Worm (Caenorhabditis elegans): ENCODE data around the gene aat-3.
A peak's percentile ranks its signal among the peaks of the same experiment; 100 is the strongest.

aat-3 gene

DNA sequence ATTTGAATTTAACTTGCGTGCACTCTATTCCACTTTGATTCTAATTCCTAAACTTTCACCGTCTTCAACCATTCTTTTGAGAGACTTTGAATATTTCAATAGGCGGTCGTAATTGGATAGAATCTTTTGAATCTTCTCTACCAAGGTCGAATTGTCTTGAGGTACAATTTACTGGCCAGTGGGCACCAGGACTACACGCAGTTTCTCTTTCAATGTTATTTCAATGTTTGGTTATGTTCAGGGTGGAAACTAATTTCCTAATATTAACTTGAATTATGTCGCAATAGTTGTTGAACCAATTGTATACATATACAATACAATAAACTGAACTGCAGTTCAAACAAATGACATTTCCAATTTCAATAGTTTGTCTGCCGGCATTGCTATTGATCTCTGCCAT lies 36.0 kb downstream of the aat-3 start:
- TF ChIP-seq pha-4 (tag; optimal IDR thresholded peaks at IDR 0.05): no peak
- no peak for TF ChIP-seq nhr-179 (tag; optimal IDR thresholded peaks at IDR 0.05)
- no peak for TF ChIP-seq sdz-38 (tag; optimal IDR thresholded peaks at IDR 0.05)

DNA sequence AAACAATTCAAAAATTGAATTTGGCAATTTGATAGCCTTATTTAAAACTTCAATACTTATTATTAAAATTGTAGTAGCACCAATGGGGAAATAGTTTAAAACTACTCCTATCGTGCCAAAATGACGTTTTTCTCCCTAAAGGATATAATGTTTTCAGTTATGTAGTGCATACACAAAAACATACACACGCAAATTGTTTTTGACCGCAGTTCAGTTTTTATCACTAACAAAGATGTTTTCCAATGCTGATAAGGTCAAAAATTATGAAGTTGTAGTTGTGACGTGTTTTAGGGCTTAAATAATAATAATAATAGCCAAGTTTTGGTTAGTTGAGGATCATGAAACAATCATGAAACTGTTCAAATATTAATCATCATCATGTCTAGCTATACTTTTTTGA lies 38.0 kb downstream of the aat-3 start:
- TF ChIP-seq lin-54 (GFP tag; optimal IDR thresholded peaks at IDR 0.05) (no peak), hsf-1 (GFP tag; IDR thresholded peaks at IDR 0.05) (no peak), C17E4.6 (GFP tag; IDR thresholded peaks at IDR 0.05) (no peak), hmg-1.2 (GFP tag; IDR thresholded peaks at IDR 0.05) (no peak), tbp1 (GFP tag; optimal IDR thresholded peaks at IDR 0.05) (no peak), F10E7.11 (tag; optimal IDR thresholded peaks at IDR 0.05) (no peak), hrde-1 (tag; optimal IDR thresholded peaks at IDR 0.05; ENCODE audit: borderline replicate concordance) (no peak), F37B4.10 (GFP tag; IDR thresholded peaks at IDR 0.05) (no peak), ama-1 (optimal IDR thresholded peaks at IDR 0.05) (no peak), ama-1 (GFP tag; optimal IDR thresholded peaks at IDR 0.05) (no peak), lag-1 (GFP tag; IDR thresholded peaks at IDR 0.05) (no peak), ets-4 (GFP tag; optimal IDR thresholded peaks at IDR 0.05) (no peak)

DNA sequence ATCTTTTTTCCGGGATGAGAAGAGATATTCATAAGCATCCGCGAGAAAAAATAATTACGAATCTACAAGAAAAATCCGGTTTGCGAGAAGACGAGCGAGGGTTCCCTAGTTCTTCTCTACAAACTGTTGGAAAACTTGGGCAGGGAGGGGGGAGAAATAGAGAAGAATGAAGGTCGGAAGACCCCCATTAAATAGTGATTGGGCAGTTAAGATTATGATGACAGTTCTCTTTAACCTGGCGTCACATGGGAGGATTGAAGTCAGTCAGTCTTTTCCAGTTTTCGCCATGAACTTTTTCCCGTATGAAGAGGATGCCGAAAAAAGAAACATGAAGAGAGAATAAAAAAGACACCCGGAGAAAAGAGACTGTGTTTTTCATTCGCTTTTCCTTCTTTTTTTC lies 38.7 kb downstream of the aat-3 start:
- TF ChIP-seq lin-54 (GFP tag; optimal IDR thresholded peaks at IDR 0.05) (no peak), ztf-26 (tag; optimal IDR thresholded peaks at IDR 0.05) (peak; percentile 52), lin-26 (GFP tag; IDR thresholded peaks at IDR 0.05) (peak; percentile 41; the same call in 1 of the 2 replicates), tbp1 (GFP tag; optimal IDR thresholded peaks at IDR 0.05) (peak; percentile 26), nhr-120 (GFP tag; IDR thresholded peaks at IDR 0.05) (no peak), lin-40 (tag; optimal IDR thresholded peaks at IDR 0.05) (peak; percentile 27), sptf-2 (GFP tag; optimal IDR thresholded peaks at IDR 0.05) (no peak), cebp-1 (GFP tag; IDR thresholded peaks at IDR 0.05) (no peak), cebp-1 (tag; optimal IDR thresholded peaks at IDR 0.05) (no peak)

DNA sequence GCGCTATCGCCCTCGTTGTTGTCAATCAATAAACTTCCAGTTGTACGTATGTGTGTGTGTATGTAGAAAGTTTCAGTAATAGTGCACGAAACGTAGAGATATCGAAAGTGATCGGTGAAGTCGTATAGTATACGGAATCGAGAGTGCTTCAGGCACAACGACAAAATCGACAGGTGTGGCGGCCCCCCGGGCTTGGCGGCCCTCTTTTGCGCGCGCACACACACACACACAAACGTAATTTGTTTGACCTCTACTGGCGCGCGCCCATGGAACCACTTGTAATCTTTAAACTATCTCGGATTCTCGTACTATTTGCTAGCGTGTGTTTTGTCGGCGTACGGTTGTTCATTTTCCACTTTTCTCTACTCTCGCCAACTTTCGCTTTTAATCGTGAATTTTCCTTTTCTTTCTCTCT lies 39.5 kb downstream of the aat-3 start:
- TF ChIP-seq ztf-26 (tag; optimal IDR thresholded peaks at IDR 0.05) (peak; percentile 17), hlh-26 (GFP tag; conservative IDR thresholded peaks at IDR 0.05) (no peak), sdz-38 (tag; optimal IDR thresholded peaks at IDR 0.05) (no peak), nhr-80 (tag; optimal IDR thresholded peaks at IDR 0.05) (peak; percentile 35), tbx-9 (tag; optimal IDR thresholded peaks at IDR 0.05; ENCODE audit: borderline replicate concordance) (no peak), cebp-2 (GFP tag; IDR thresholded peaks at IDR 0.05) (no peak), ceh-100 (GFP tag; IDR thresholded peaks at IDR 0.05) (no peak), F10E7.11 (tag; optimal IDR thresholded peaks at IDR 0.05) (no peak), zfh-2 (GFP tag; conservative IDR thresholded peaks at IDR 0.05) (no peak), B0035.1 (tag; optimal IDR thresholded peaks at IDR 0.05) (no peak), zim-3 (tag; optimal IDR thresholded peaks at IDR 0.05) (no peak), F55B11.4 (tag; optimal IDR thresholded peaks at IDR 0.05; ENCODE audit: borderline replicate concordance, insufficient read depth) (no peak), atf-7 (tag; optimal IDR thresholded peaks at IDR 0.05) (no peak), lag-1 (GFP tag; IDR thresholded peaks at IDR 0.05) (no peak), hmg-1.2 (GFP tag; IDR thresholded peaks at IDR 0.05) (peak; percentile 40; the same call in 1 of the 2 replicates), lin-26 (GFP tag; IDR thresholded peaks at IDR 0.05) (peak; percentile 49; the same call in 1 of the 2 replicates), egl-44 (GFP tag; IDR thresholded peaks at IDR 0.05) (no peak), let-526 (GFP tag; IDR thresholded peaks at IDR 0.05) (no peak), Y56A3A.18 (GFP tag; IDR thresholded peaks at IDR 0.05) (no peak), efl-1 (GFP tag; optimal IDR thresholded peaks at IDR 0.05) (peak; percentile 33), pbrm-1 (GFP tag; IDR thresholded peaks at IDR 0.05) (0 out of 2 replicates have a peak, but pooled peaks have one; percentile 21), unc-62 (GFP tag; optimal IDR thresholded peaks at IDR 0.05) (no peak), B0261.1 (tag; optimal IDR thresholded peaks at IDR 0.05) (no peak), ztf-3 (GFP tag; optimal IDR thresholded peaks at IDR 0.05) (no peak), K12H6.12 (tag; optimal IDR thresholded peaks at IDR 0.05) (peak; percentile 14), F57A8.1 (GFP tag; optimal IDR thresholded peaks at IDR 0.05) (no peak), ceh-91 (GFP tag; IDR thresholded peaks at IDR 0.05) (no peak), ztf-22 (GFP tag; optimal IDR thresholded peaks at IDR 0.05) (peak; percentile 9), F49E8.2 (tag; optimal IDR thresholded peaks at IDR 0.05; ENCODE audit: insufficient read depth) (no peak), lin-40 (tag; optimal IDR thresholded peaks at IDR 0.05) (peak; percentile 40)
